Fruit fly (Drosophila melanogaster) whole organism, embryonic: ENCODE data around the gene svp.

Experiments used
- Antp ChIP-seq: fragments of 200-800 bp; sonication (Bioruptor generic); optimal IDR thresholded peaks from 3 replicates; lab custom pipeline; 2016; ENCODE audit warnings: missing biosample characterization, missing genetic modification characterization
- CG10267 ChIP-seq: fragments of 200-800 bp; sonication (Bioruptor generic); optimal IDR thresholded peaks from 2 replicates; lab custom pipeline; 2018; ENCODE audit warnings: missing biosample characterization, mild to moderate bottlenecking, missing genetic modification characterization, moderate library complexity
- CG10321 ChIP-seq: fragments of 200-800 bp; sonication (Bioruptor generic); IDR thresholded peaks from 2 replicates; pipeline ENCODE4 v1.3.6; 2022; ENCODE audit warnings: missing biosample characterization, missing genetic modification characterization
- CG10431 ChIP-seq: fragments of 200-800 bp; sonication (Bioruptor generic); optimal IDR thresholded peaks from 3 replicates; lab custom pipeline; 2018; ENCODE audit warnings: missing biosample characterization, mild to moderate bottlenecking, missing genetic modification characterization
- CG10543 ChIP-seq: fragments of 200-800 bp; sonication (Bioruptor generic); optimal IDR thresholded peaks from 3 replicates; lab custom pipeline; 2017; ENCODE audit warnings: missing biosample characterization, mild to moderate bottlenecking, missing genetic modification characterization, moderate library complexity
- CG11398 ChIP-seq: fragments of 200-800 bp; sonication (Bioruptor generic); optimal IDR thresholded peaks from 2 replicates; lab custom pipeline; 2016; ENCODE audit warnings: missing biosample characterization, missing genetic modification characterization
- CG11504 ChIP-seq: fragments of 200-800 bp; sonication (Bioruptor generic); optimal IDR thresholded peaks from 3 replicates; lab custom pipeline; 2019; ENCODE audit warnings: missing biosample characterization, mild to moderate bottlenecking, missing genetic modification characterization, moderate library complexity
- CG11696 ChIP-seq: fragments of 200-800 bp; sonication (Bioruptor generic); IDR thresholded peaks from 2 replicates; pipeline ENCODE4 v1.3.6; 2022; ENCODE audit warnings: missing biosample characterization, missing genetic modification characterization
- CG12104 ChIP-seq: fragments of 200-800 bp; sonication (Bioruptor generic); optimal IDR thresholded peaks from 3 replicates; lab custom pipeline; 2016; ENCODE audit warnings: missing biosample characterization, missing genetic modification characterization
- CG12236 ChIP-seq: fragments of 200-800 bp; sonication (Bioruptor generic); optimal IDR thresholded peaks from 2 replicates; lab custom pipeline; 2016; ENCODE audit warnings: missing biosample characterization, missing genetic modification characterization
- CG1233 ChIP-seq: fragments of 200-800 bp; sonication (Bioruptor generic); optimal IDR thresholded peaks from 4 replicates; lab custom pipeline; 2018; ENCODE audit warnings: missing biosample characterization, mild to moderate bottlenecking, missing genetic modification characterization
- CG12744 ChIP-seq: fragments of 200-800 bp; sonication (Bioruptor generic); optimal IDR thresholded peaks from 2 replicates; lab custom pipeline; 2016; ENCODE audit warnings: missing biosample characterization, missing genetic modification characterization
- CG15696 ChIP-seq: fragments of 200-800 bp; sonication (Bioruptor generic); optimal IDR thresholded peaks from 2 replicates; lab custom pipeline; 2019; ENCODE audit warnings: missing biosample characterization, mild to moderate bottlenecking, missing genetic modification characterization, moderate library complexity
- CG18262 ChIP-seq: fragments of 200-800 bp; optimal IDR thresholded peaks from 3 replicates; lab custom pipeline; 2019; ENCODE audit warnings: missing biosample characterization, mild to moderate bottlenecking, missing genetic modification characterization, moderate library complexity
- CG18764 ChIP-seq: fragments of 200-800 bp; sonication (Bioruptor generic); optimal IDR thresholded peaks from 3 replicates; lab custom pipeline; 2016; ENCODE audit warnings: missing biosample characterization, missing genetic modification characterization
- CG34376 ChIP-seq: fragments of 200-800 bp; sonication (Bioruptor generic); optimal IDR thresholded peaks from 2 replicates; lab custom pipeline; 2018; ENCODE audit warnings: missing biosample characterization, mild to moderate bottlenecking, missing genetic modification characterization
- CG3995 ChIP-seq: fragments of 200-800 bp; sonication (Bioruptor generic); optimal IDR thresholded peaks from 3 replicates; lab custom pipeline; 2016; ENCODE audit warnings: missing biosample characterization, missing genetic modification characterization
- CG4854 ChIP-seq: fragments of 200-800 bp; sonication (Bioruptor generic); optimal IDR thresholded peaks from 2 replicates; lab custom pipeline; 2016; ENCODE audit warnings: missing biosample characterization, missing genetic modification characterization, inconsistent platforms
- CG6254 ChIP-seq: fragments of 200-800 bp; sonication (Bioruptor generic); optimal IDR thresholded peaks from 3 replicates; lab custom pipeline; 2017; ENCODE audit warnings: mild to moderate bottlenecking, missing biosample characterization, missing genetic modification reagents, missing genetic modification characterization
- CG6813 ChIP-seq: fragments of 200-800 bp; sonication (Bioruptor generic); optimal IDR thresholded peaks from 2 replicates; lab custom pipeline; 2017; ENCODE audit warnings: missing biosample characterization, missing genetic modification characterization, mild to moderate bottlenecking, moderate library complexity, missing genetic modification reagents
- Camta ChIP-seq: fragments of 200-800 bp; sonication (Bioruptor generic); optimal IDR thresholded peaks from 2 replicates; lab custom pipeline; 2016; ENCODE audit warnings: missing biosample characterization, missing genetic modification characterization
- H15 ChIP-seq: fragments of 200-800 bp; sonication (Bioruptor generic); IDR thresholded peaks from 3 replicates; pipeline ENCODE4 v1.3.6; 2022; ENCODE audit warnings: missing biosample characterization, missing genetic modification characterization
- Hr39 ChIP-seq: fragments of >200 bp; optimal IDR thresholded peaks from 2 replicates; lab custom pipeline; 2017
- Kr ChIP-seq: fragments of 200-800 bp; sonication (Bioruptor generic); optimal IDR thresholded peaks from 2 replicates; lab custom pipeline; 2017; ENCODE audit warnings: missing biosample characterization, mild to moderate bottlenecking, missing genetic modification characterization
- Optix ChIP-seq: fragments of 200-800 bp; sonication (Bioruptor generic); IDR thresholded peaks from 3 replicates; pipeline ENCODE4 v1.3.6; 2022; ENCODE audit warnings: missing biosample characterization, missing genetic modification characterization
- Pdp1 ChIP-seq, 2 experiments: fragments of 200-800 bp; sonication (Bioruptor generic); optimal IDR thresholded peaks; 3 replicates each; lab custom pipeline; 2016; ENCODE audit warnings: missing biosample characterization in 2 of 2, missing genetic modification characterization in 2 of 2, mild to moderate bottlenecking in 1 of 2, moderate library complexity in 1 of 2
- Sry-δ ChIP-seq: fragments of 200-800 bp; sonication (Bioruptor generic); optimal IDR thresholded peaks from 2 replicates; lab custom pipeline; 2016; ENCODE audit warnings: missing biosample characterization, missing genetic modification characterization
- bab2 ChIP-seq: fragments of 200-800 bp; sonication (Bioruptor generic); optimal IDR thresholded peaks from 2 replicates; lab custom pipeline; 2016; ENCODE audit warnings: missing biosample characterization, missing genetic modification characterization
- ci ChIP-seq: fragments of 200-800 bp; sonication (Bioruptor generic); IDR thresholded peaks from 3 replicates; pipeline ENCODE4 v1.3.6; 2022; ENCODE audit warnings: missing biosample characterization, missing genetic modification characterization
- crc ChIP-seq: fragments of 200-800 bp; sonication (Bioruptor generic); optimal IDR thresholded peaks from 2 replicates; lab custom pipeline; 2016; ENCODE audit warnings: missing biosample characterization, missing genetic modification characterization
- gem ChIP-seq: fragments of 200-800 bp; sonication (Bioruptor generic); optimal IDR thresholded peaks from 2 replicates; lab custom pipeline; 2019; ENCODE audit warnings: missing biosample characterization, mild to moderate bottlenecking, missing genetic modification characterization, moderate library complexity
- hbn ChIP-seq: fragments of 200-800 bp; sonication (Bioruptor generic); IDR thresholded peaks from 2 replicates; pipeline ENCODE4 v1.3.6; 2022; ENCODE audit warnings: missing biosample characterization, missing genetic modification characterization; ENCODE audit not compliant: partially characterized antibody
- her ChIP-seq: fragments of 200-800 bp; sonication (Bioruptor generic); optimal IDR thresholded peaks from 2 replicates; lab custom pipeline; 2016; ENCODE audit warnings: missing biosample characterization, missing genetic modification characterization
- hth ChIP-seq: fragments of >200 bp; optimal IDR thresholded peaks from 2 replicates; lab custom pipeline; 2017; ENCODE audit warnings: inconsistent platforms
- lbe ChIP-seq: fragments of 200-800 bp; sonication (Bioruptor generic); optimal IDR thresholded peaks from 2 replicates; lab custom pipeline; 2016; ENCODE audit warnings: missing biosample characterization, mild to moderate bottlenecking, missing genetic modification characterization
- nau ChIP-seq: fragments of 200-800 bp; sonication (Bioruptor generic); optimal IDR thresholded peaks from 3 replicates; lab custom pipeline; 2017; ENCODE audit warnings: missing biosample characterization, mild to moderate bottlenecking, missing genetic modification characterization, missing genetic modification reagents
- nom ChIP-seq: fragments of 200-800 bp; sonication (Bioruptor generic); optimal IDR thresholded peaks from 2 replicates; lab custom pipeline; 2017; ENCODE audit warnings: missing biosample characterization, missing genetic modification characterization, mild to moderate bottlenecking, moderate library complexity, missing genetic modification reagents
- pan ChIP-seq, 4 experiments: fragments of >200 bp in 3 of 4; fragments of 200-800 bp in 1 of 4; sonication (Bioruptor generic) in 1 of 4; optimal IDR thresholded peaks in 3 of 4; IDR thresholded peaks in 1 of 4; 2 replicates each; pipeline versions ENCODE4 v1.3.6 to Lab custom; 2017 to 2022; ENCODE audit warnings: missing biosample characterization in 2 of 4, missing genetic modification characterization in 2 of 4, mixed read lengths in 1 of 4
- sens ChIP-seq: fragments of 200-800 bp; sonication (Bioruptor generic); peaks from one replicate; lab custom pipeline; 2016; ENCODE audit warnings: missing biosample characterization, missing genetic modification characterization
- sens-2 ChIP-seq: fragments of 200-800 bp; sonication (Bioruptor generic); IDR thresholded peaks from 2 replicates; pipeline ENCODE4 v1.3.6; 2022; ENCODE audit warnings: missing biosample characterization, missing genetic modification characterization
- tgo ChIP-seq: fragments of 200-800 bp; sonication (Bioruptor generic); IDR thresholded peaks from 3 replicates; pipeline ENCODE4 v1.3.6; 2022; ENCODE audit warnings: missing biosample characterization, missing genetic modification characterization
- zen2 ChIP-seq: fragments of 200-800 bp; sonication (Bioruptor generic); IDR thresholded peaks from 3 replicates; pipeline ENCODE4 v1.3.6; 2022; ENCODE audit warnings: missing biosample characterization, missing genetic modification characterization; ENCODE audit not compliant: partially characterized antibody

Gene svp

dm6 chr3R:12297261-12297660 is 38.7 kb downstream of the svp start (continued):
- no peak for TF ChIP-seq CG6254
- no peak for TF ChIP-seq Kr
- TF ChIP-seq sens (GFP tag; lab: Kevin White, UChicago): peak; percentile 56
- no peak for TF ChIP-seq gem
- TF ChIP-seq CG10543 (GFP tag; lab: Kevin White, UChicago): no peak
- TF ChIP-seq pan (optimal IDR thresholded peaks at IDR 0.05; lab: Kevin White, UChicago): no peak
- TF ChIP-seq pan (GFP tag; optimal IDR thresholded peaks at IDR 0.05 in 1 of 2, IDR thresholded peaks at IDR 0.05 in 1 of 2): no peak

- TF ChIP-seq CG11504 (tag; lab: Kevin White, UChicago) (no peak), nau (no peak), CG6813 (GFP tag; lab: Kevin White, UChicago) (no peak), zen2 (GFP tag; lab: Robert Waterston, UW) (no peak), CG11398 (GFP tag; lab: Kevin White, UChicago) (no peak), tgo (GFP tag; lab: Robert Waterston, UW) (no peak), CG18262 (tag; lab: Kevin White, UChicago) (no peak), bab2 (no peak), CG10267 (tag; lab: Kevin White, UChicago) (no peak), CG11696 (GFP tag; lab: Robert Waterston, UW) (no peak), hth (lab: Kevin White, UChicago) (no peak), pan (optimal IDR thresholded peaks at IDR 0.05; lab: Kevin White, UChicago) (no peak), pan (GFP tag; optimal IDR thresholded peaks at IDR 0.05 in 1 of 2, IDR thresholded peaks at IDR 0.05 in 1 of 2) (no peak), CG4854 (GFP tag; lab: Kevin White, UChicago) (no peak), ci (GFP tag; lab: Robert Waterston, UW) (no peak), CG10321 (no peak), hbn (GFP tag; lab: Robert Waterston, UW) (no peak), CG18764 (GFP tag; lab: Kevin White, UChicago) (no peak), lbe (GFP tag; lab: Kevin White, UChicago) (no peak)
- TF ChIP-seq, all 482 proteins: peak for 0
Measured at dm6 chr3R:12301528-12301927, 43.0 kb downstream of the svp start.

- TF ChIP-seq H15 (GFP tag; lab: Robert Waterston, UW) (no peak), CG10431 (GFP tag; lab: Kevin White, UChicago) (no peak), CG1233 (no peak), Kr (no peak), CG15696 (no peak), sens-2 (GFP tag; lab: Robert Waterston, UW) (no peak), Sry-δ (GFP tag; lab: Kevin White, UChicago) (no peak), Pdp1 (GFP tag; optimal IDR thresholded peaks at IDR 0.05; lab: Kevin White, UChicago) (no peak), Hr39 (lab: Kevin White, UChicago) (no peak)
Measured at dm6 chr3R:12302915-12303314, 44.4 kb downstream of the svp start.

dm6 chr3R:12307569-12307968 is 49.0 kb downstream of the svp start:
- TF ChIP-seq Camta (GFP tag; lab: Kevin White, UChicago) (no peak), Antp (GFP tag; lab: Kevin White, UChicago) (no peak), nom (no peak), Optix (GFP tag; lab: Robert Waterston, UW) (no peak), CG12744 (GFP tag; lab: Kevin White, UChicago) (no peak), crc (GFP tag; lab: Kevin White, UChicago) (no peak), CG12104 (no peak), CG34376 (no peak), CG3995 (GFP tag; lab: Kevin White, UChicago) (no peak), her (GFP tag; lab: Kevin White, UChicago) (no peak), CG12236 (GFP tag; lab: Kevin White, UChicago) (no peak)
